Fruit fly (Drosophila melanogaster) Kc167 (cell line): ENCODE measurements around the gene Uch-L5R.

Source experiments
- Myc ChIP-seq: fragments of >200 bp; optimal IDR thresholded peaks from 2 replicates; lab custom pipeline; 2017; ENCODE audit warnings: missing external identifiers
- h ChIP-seq: fragments of >200 bp; optimal IDR thresholded peaks from 3 replicates; lab custom pipeline; 2018; ENCODE audit warnings: missing external identifiers
- psq ChIP-seq: fragments of >200 bp; optimal IDR thresholded peaks from 2 replicates; lab custom pipeline; 2017; ENCODE audit warnings: missing external identifiers

- TF ChIP-seq h (lab: Kevin White, UChicago) (no peak), Myc (no peak), psq (lab: Kevin White, UChicago) (no peak)
Observed at dm6 chrX:12006678-12007441, 49.6 kb downstream of the Uch-L5R start, which contains the start of gene CG1806.
